Fruit fly (Drosophila melanogaster): ENCODE data around the gene tilB.

Gene tilB

DNA sequence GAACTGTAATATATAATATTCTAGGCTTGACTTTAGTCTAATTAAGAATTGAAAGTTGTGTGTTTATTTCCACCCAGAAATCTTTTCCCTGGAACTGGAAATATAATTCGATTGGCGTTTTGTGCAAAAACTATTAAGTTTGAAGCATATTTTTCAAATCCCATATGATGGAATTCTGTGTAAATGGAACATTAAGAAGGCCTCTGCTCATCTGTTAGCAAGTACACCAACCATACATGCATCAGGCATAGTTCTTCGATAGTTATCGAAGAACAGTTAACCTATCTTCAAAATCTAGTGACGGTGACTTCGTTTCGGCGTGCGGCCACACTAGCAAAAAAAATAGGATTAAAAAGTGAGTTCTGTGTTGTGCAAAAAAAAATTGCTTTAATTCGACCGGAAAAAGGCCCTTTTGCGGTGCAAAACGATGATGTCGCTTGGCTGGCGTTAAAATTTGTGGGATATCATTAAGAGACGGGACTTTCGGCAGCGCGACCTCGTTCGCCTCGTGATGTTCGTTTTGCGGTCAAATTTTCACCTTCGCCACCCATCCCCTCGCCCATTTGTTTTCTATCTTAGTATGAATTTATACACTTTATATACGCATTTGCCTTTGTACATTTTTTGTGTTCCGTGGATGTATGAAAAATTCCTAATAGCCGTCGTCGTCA is 6.1 kb downstream of the tilB start, which contains the start of gene Usp2:
TSS of gene Usp2 (plus strand) at position 295 of the 671 bp plus-strand sequence.
- no peak for TF ChIP-seq en (GFP tag; optimal IDR thresholded peaks at IDR 0.05)
- TF ChIP-seq Dbx (GFP tag; IDR thresholded peaks at IDR 0.05), result no peak
- TF ChIP-seq Spps (tag; optimal IDR thresholded peaks at IDR 0.05), result no peak
- TF ChIP-seq HLH54F (GFP tag; optimal IDR thresholded peaks at IDR 0.05), result no peak
- no peak for TF ChIP-seq Taf1 (GFP tag; IDR thresholded peaks at IDR 0.05)
- no peak for TF ChIP-seq tx (GFP tag; optimal IDR thresholded peaks at IDR 0.05)
- TF ChIP-seq bab2 (GFP tag; optimal IDR thresholded peaks at IDR 0.05), result no peak
- TF ChIP-seq Dref (GFP tag; IDR thresholded peaks at IDR 0.05), result peak; percentile 72
- peak; percentile 13; the same call in 1 of the 2 replicates for TF ChIP-seq sisA (GFP tag; IDR thresholded peaks at IDR 0.05)
- no peak for TF ChIP-seq Usf (GFP tag; optimal IDR thresholded peaks at IDR 0.05)
- TF ChIP-seq CG4328 (GFP tag; optimal IDR thresholded peaks at IDR 0.05), result no peak
- no peak for TF ChIP-seq Deaf1 (tag; optimal IDR thresholded peaks at IDR 0.05)
- TF ChIP-seq pros (GFP tag; optimal IDR thresholded peaks at IDR 0.05), result no peak
- no peak for TF ChIP-seq Dip3 (GFP tag; optimal IDR thresholded peaks at IDR 0.05)
- no peak for TF ChIP-seq Hr78 (GFP tag; optimal IDR thresholded peaks at IDR 0.05)
- no peak for TF ChIP-seq CG7987 (GFP tag; optimal IDR thresholded peaks at IDR 0.05)
- no peak for TF ChIP-seq gcm (GFP tag; optimal IDR thresholded peaks at IDR 0.05)
- no peak for TF ChIP-seq chn (GFP tag; optimal IDR thresholded peaks at IDR 0.05)
- peak; percentile 8 for TF ChIP-seq CG8290 (GFP tag; optimal IDR thresholded peaks at IDR 0.05)
- peak in 1 of 2 experiments; percentile 34 for TF ChIP-seq CG8290 (tag; optimal IDR thresholded peaks at IDR 0.05)
- no peak for TF ChIP-seq al (GFP tag; IDR thresholded peaks at IDR 0.05)
- 0 out of 2 replicates have a peak, but pooled peaks have one; percentile 12 for TF ChIP-seq chm (GFP tag; IDR thresholded peaks at IDR 0.05)
- TF ChIP-seq CG31388 (GFP tag; optimal IDR thresholded peaks at IDR 0.05), result no peak
- TF ChIP-seq CG13296 (GFP tag; optimal IDR thresholded peaks at IDR 0.05), result no peak
- no peak for TF ChIP-seq wek (GFP tag; optimal IDR thresholded peaks at IDR 0.05)
- TF ChIP-seq inv (GFP tag; IDR thresholded peaks at IDR 0.05; ENCODE audit: partially characterized antibody), result peak; percentile 66; the same call in 1 of the 2 replicates
- no peak for TF ChIP-seq CG8388 (GFP tag; optimal IDR thresholded peaks at IDR 0.05)
- no peak for TF ChIP-seq sr (GFP tag; IDR thresholded peaks at IDR 0.05)
- no peak for TF ChIP-seq CG10366 (GFP tag; IDR thresholded peaks at IDR 0.05)
- TF ChIP-seq CG33557 (GFP tag; optimal IDR thresholded peaks at IDR 0.05), result no peak
- TF ChIP-seq CG6791 (GFP tag; IDR thresholded peaks at IDR 0.05; ENCODE audit: partially characterized antibody), result peak; percentile 79
- no peak for TF ChIP-seq ttk (GFP tag; IDR thresholded peaks at IDR 0.05)
- TF ChIP-seq oc (tag; optimal IDR thresholded peaks at IDR 0.05), result no peak
- TF ChIP-seq CG11723 (GFP tag; optimal IDR thresholded peaks at IDR 0.05), result no peak
- no peak for TF ChIP-seq CrebB (tag; optimal IDR thresholded peaks at IDR 0.05)
- no peak for TF ChIP-seq stc (GFP tag; IDR thresholded peaks at IDR 0.05)
- no peak for TF ChIP-seq CG18011 (GFP tag; optimal IDR thresholded peaks at IDR 0.05)
- no peak for TF ChIP-seq gsb (GFP tag; IDR thresholded peaks at IDR 0.05)
- TF ChIP-seq CG1647 (GFP tag; optimal IDR thresholded peaks at IDR 0.05), result no peak
- TF ChIP-seq ash1 (GFP tag; optimal IDR thresholded peaks at IDR 0.05), result no peak
- TF ChIP-seq phol (tag; optimal IDR thresholded peaks at IDR 0.05), result peak; percentile 48
- no peak for TF ChIP-seq grn (GFP tag; optimal IDR thresholded peaks at IDR 0.05)
- no peak for TF ChIP-seq fru (optimal IDR thresholded peaks at IDR 0.05)
- no peak for TF ChIP-seq E2f1 (GFP tag; IDR thresholded peaks at IDR 0.05)
- TF ChIP-seq CG7786 (GFP tag; optimal IDR thresholded peaks at IDR 0.05), result no peak
- peak; percentile 51 for TF ChIP-seq trem (tag; optimal IDR thresholded peaks at IDR 0.05)
- no peak for TF ChIP-seq Meics (GFP tag; optimal IDR thresholded peaks at IDR 0.05)
- no peak for TF ChIP-seq kah (GFP tag; optimal IDR thresholded peaks at IDR 0.05)
- no peak for TF ChIP-seq CG13894 (tag; optimal IDR thresholded peaks at IDR 0.05)
- peak; percentile 72 for TF ChIP-seq Opbp (GFP tag; IDR thresholded peaks at IDR 0.05; ENCODE audit: partially characterized antibody)
- no peak for TF ChIP-seq CG18262 (tag; optimal IDR thresholded peaks at IDR 0.05)
